Worm (Caenorhabditis elegans): Measurements from ENCODE around the gene mrp-4.

Gene mrp-4

ce11 chrX:9866355-9866754 is 17.7 kb upstream of the mrp-4 start, which contains the start of gene R07B1.6:
Gene R07B1.6 (plus strand): TSS chrX:9866655.
- TF ChIP-seq ceh-43 (GFP tag; optimal IDR thresholded peaks at IDR 0.05) = no peak
- no peak for TF ChIP-seq nhr-237 (tag; optimal IDR thresholded peaks at IDR 0.05)
- no peak for TF ChIP-seq mab-5 (tag; optimal IDR thresholded peaks at IDR 0.05)
- no peak for TF ChIP-seq mls-2 (tag; optimal IDR thresholded peaks at IDR 0.05)
- TF ChIP-seq elt-1 (tag; optimal IDR thresholded peaks at IDR 0.05; ENCODE audit: borderline replicate concordance, insufficient read depth) = no peak
- no peak for TF ChIP-seq zip-8 (tag; optimal IDR thresholded peaks at IDR 0.05)
- TF ChIP-seq elt-3 (tag; optimal IDR thresholded peaks at IDR 0.05) = no peak
- TF ChIP-seq unc-62 (GFP tag; optimal IDR thresholded peaks at IDR 0.05) = no peak
- no peak for TF ChIP-seq snpc-4 (tag; optimal IDR thresholded peaks at IDR 0.05)
- TF ChIP-seq drap-1 (GFP tag; optimal IDR thresholded peaks at IDR 0.05) = no peak
- TF ChIP-seq blmp-1 (tag; optimal IDR thresholded peaks at IDR 0.05) = no peak
- TF ChIP-seq lsy-2 (tag; optimal IDR thresholded peaks at IDR 0.05) = no peak

- TF ChIP-seq elt-1 (tag; optimal IDR thresholded peaks at IDR 0.05; ENCODE audit: borderline replicate concordance, insufficient read depth) (no peak), lsy-2 (tag; optimal IDR thresholded peaks at IDR 0.05) (no peak), ceh-83 (GFP tag; optimal IDR thresholded peaks at IDR 0.05) (no peak), mep-1 (tag; optimal IDR thresholded peaks at IDR 0.05) (no peak), drap-1 (GFP tag; optimal IDR thresholded peaks at IDR 0.05) (no peak), mab-5 (tag; optimal IDR thresholded peaks at IDR 0.05) (no peak), elt-3 (tag; optimal IDR thresholded peaks at IDR 0.05) (no peak), tbx-8 (GFP tag; optimal IDR thresholded peaks at IDR 0.05) (no peak), sem-2 (GFP tag; optimal IDR thresholded peaks at IDR 0.05) (no peak), nhr-12 (tag; optimal IDR thresholded peaks at IDR 0.05) (no peak), ham-2 (GFP tag; optimal IDR thresholded peaks at IDR 0.05) (no peak), lin-13 (tag; optimal IDR thresholded peaks at IDR 0.05) (no peak), blmp-1 (tag; optimal IDR thresholded peaks at IDR 0.05) (no peak), lin-32 (GFP tag; optimal IDR thresholded peaks at IDR 0.05) (no peak), mls-2 (tag; optimal IDR thresholded peaks at IDR 0.05) (no peak), snpc-4 (tag; optimal IDR thresholded peaks at IDR 0.05) (no peak), ceh-43 (GFP tag; optimal IDR thresholded peaks at IDR 0.05) (no peak), unc-62 (GFP tag; optimal IDR thresholded peaks at IDR 0.05) (no peak), unc-120 (tag; optimal IDR thresholded peaks at IDR 0.05; ENCODE audit: poor library complexity, severe bottlenecking) (no peak)
These were observed 15.3 kb upstream of the mrp-4 start, which contains the start of gene R07B1.7 for ce11 chrX:9868820-9869219. Gene R07B1.7 (plus strand): TSS chrX:9869120.

DNA sequence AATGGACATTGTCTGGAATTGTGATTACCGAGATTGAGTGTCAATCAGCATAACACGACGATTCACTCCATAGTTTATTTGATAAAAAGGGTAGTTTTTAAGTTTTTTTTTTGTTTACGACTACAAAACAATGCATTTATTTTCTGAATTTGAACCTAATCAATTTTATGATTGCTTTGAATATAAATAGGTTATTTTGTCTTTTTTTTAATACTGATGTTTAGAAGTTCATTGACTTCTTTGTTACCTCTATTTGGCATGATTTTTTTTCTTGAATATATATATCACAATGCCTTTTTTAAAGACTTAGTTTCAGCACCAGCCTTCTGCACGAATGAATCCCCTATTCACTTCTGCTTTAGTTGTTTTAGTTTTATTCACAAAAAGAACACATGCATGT is 14.6 kb upstream of the mrp-4 start, which contains the start of gene R07B1.13:
Gene R07B1.13 (plus strand): TSS at position 301 of the 400 bp plus-strand sequence.
- TF ChIP-seq nhr-12 (tag; optimal IDR thresholded peaks at IDR 0.05) = no peak
- TF ChIP-seq elt-1 (tag; optimal IDR thresholded peaks at IDR 0.05; ENCODE audit: borderline replicate concordance, insufficient read depth) = no peak
- TF ChIP-seq sem-2 (GFP tag; optimal IDR thresholded peaks at IDR 0.05) = no peak
- no peak for TF ChIP-seq bed-3 (GFP tag; optimal IDR thresholded peaks at IDR 0.05)

DNA sequence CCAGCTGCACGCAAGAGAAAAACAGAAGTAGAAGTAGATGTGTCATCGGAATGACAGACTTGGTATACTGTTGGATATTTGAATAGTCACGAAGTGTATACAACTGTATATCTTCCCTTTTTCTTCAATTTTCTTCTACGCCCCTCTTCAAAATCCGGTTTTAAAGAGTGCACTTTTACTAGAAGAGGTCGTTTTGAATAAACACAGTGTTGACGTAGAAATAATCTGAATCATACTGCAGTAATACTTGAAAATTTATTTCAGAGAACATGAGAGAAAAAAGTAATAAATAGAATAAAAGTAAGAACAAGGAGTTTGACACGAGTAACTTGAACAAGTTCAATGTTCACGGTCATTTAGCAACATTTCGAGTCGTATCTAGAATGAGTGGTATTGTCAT is 11.5 kb upstream of the mrp-4 start, which contains the start of gene R07B1.8:
Gene R07B1.8 (minus strand): TSS at position 101 of the 400 bp plus-strand sequence.
- no peak for TF ChIP-seq unc-62 (GFP tag; optimal IDR thresholded peaks at IDR 0.05)
- TF ChIP-seq nhr-2 (tag; optimal IDR thresholded peaks at IDR 0.05) = no peak
- TF ChIP-seq mls-2 (tag; optimal IDR thresholded peaks at IDR 0.05) = no peak
- no peak for TF ChIP-seq ham-2 (GFP tag; optimal IDR thresholded peaks at IDR 0.05)
- no peak for TF ChIP-seq snpc-4 (tag; optimal IDR thresholded peaks at IDR 0.05)

ce11 chrX:9877117-9877516 is 7.0 kb upstream of the mrp-4 start, which contains the start of gene R07B1.9:
Gene R07B1.9 (plus strand): TSS chrX:9877417.
- TF ChIP-seq lin-13 (tag; optimal IDR thresholded peaks at IDR 0.05) (no peak), nhr-76 (tag; optimal IDR thresholded peaks at IDR 0.05) (no peak), tbx-8 (GFP tag; optimal IDR thresholded peaks at IDR 0.05) (no peak), ceh-83 (GFP tag; optimal IDR thresholded peaks at IDR 0.05) (no peak), unc-62 (GFP tag; optimal IDR thresholded peaks at IDR 0.05) (no peak), nhr-2 (tag; optimal IDR thresholded peaks at IDR 0.05) (no peak), M03D4.4 (tag; optimal IDR thresholded peaks at IDR 0.05) (no peak), nhr-237 (tag; optimal IDR thresholded peaks at IDR 0.05) (no peak), drap-1 (GFP tag; optimal IDR thresholded peaks at IDR 0.05) (no peak), snpc-4 (tag; optimal IDR thresholded peaks at IDR 0.05) (no peak), mls-2 (tag; optimal IDR thresholded peaks at IDR 0.05) (no peak), hlh-1 (tag; optimal IDR thresholded peaks at IDR 0.05) (no peak), nhr-12 (tag; optimal IDR thresholded peaks at IDR 0.05) (no peak), ceh-39 (tag; optimal IDR thresholded peaks at IDR 0.05) (no peak), sem-2 (GFP tag; optimal IDR thresholded peaks at IDR 0.05) (no peak), ham-2 (GFP tag; optimal IDR thresholded peaks at IDR 0.05) (no peak), nhr-28 (tag; optimal IDR thresholded peaks at IDR 0.05) (no peak), ces-1 (GFP tag; optimal IDR thresholded peaks at IDR 0.05) (no peak), bed-3 (GFP tag; optimal IDR thresholded peaks at IDR 0.05) (no peak), mab-5 (tag; optimal IDR thresholded peaks at IDR 0.05) (no peak)

Measured in whole organism, mixed stage, embryonic.